Worm (Caenorhabditis elegans): Measurements from ENCODE around the gene mrps-34.

mrps-34 gene

DNA sequence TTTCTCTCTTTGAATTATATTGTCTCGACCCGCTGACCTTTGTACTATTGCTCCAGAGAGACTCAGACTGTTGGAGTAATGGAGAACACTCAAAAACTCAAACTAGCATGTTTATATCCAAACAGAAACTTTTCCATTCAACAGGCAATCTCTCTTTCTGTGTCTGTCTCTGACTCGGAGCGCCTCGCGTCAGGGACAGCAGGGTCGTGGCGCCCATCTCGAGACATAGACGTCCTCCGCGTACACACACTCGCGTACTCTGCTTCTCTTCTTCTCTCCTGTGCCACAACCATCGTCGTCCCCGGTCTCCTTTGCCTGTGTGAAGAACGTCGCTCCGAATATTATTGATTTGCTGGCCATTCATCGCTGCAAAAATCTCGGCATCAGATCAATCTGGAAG lies 9.7 kb upstream of the mrps-34 start (continued):
- no peak for TF ChIP-seq nhr-237 (tag; optimal IDR thresholded peaks at IDR 0.05)
- no peak for TF ChIP-seq nhr-10 (tag; optimal IDR thresholded peaks at IDR 0.05)
- TF ChIP-seq lsy-2 (tag; optimal IDR thresholded peaks at IDR 0.05) = peak in 1 of 2 experiments; percentile 71
- TF ChIP-seq ztf-11 (tag; optimal IDR thresholded peaks at IDR 0.05) = no peak
- peak; percentile 68 for TF ChIP-seq unc-55 (GFP tag; optimal IDR thresholded peaks at IDR 0.05)
- no peak for TF ChIP-seq snpc-4 (tag; optimal IDR thresholded peaks at IDR 0.05)
- no peak for TF ChIP-seq nhr-23 (tag; optimal IDR thresholded peaks at IDR 0.05)
- no peak for TF ChIP-seq aly-2 (tag; optimal IDR thresholded peaks at IDR 0.05)
- no peak for TF ChIP-seq ama-1 (optimal IDR thresholded peaks at IDR 0.05)
- no peak for TF ChIP-seq nhr-12 (tag; optimal IDR thresholded peaks at IDR 0.05)
- TF ChIP-seq unc-39 (tag; optimal IDR thresholded peaks at IDR 0.05) = no peak
- TF ChIP-seq nhr-11 (tag; optimal IDR thresholded peaks at IDR 0.05) = no peak
- TF ChIP-seq dmd-4 (tag; optimal IDR thresholded peaks at IDR 0.05) = no peak
- TF ChIP-seq C34F6.9 (tag; optimal IDR thresholded peaks at IDR 0.05) = peak; percentile 80

DNA sequence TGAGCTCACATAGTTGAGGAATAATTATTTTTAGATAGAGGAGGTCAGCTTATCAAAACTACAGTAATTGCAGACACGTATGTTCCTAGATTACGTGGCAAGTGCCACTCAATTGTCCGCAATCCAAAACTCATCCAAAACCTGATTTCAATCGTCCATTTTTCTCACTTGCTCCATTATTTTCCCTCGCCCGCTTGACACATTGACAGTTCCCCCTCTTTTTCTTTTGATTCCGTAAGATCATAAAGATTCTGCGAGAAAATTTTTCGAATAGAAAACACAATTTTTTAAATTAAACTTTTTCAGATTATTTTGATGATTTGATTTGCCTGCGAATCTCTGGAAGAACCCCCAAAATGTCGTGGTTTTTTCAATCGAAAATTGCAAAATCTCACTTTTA lies 6.5 kb upstream of the mrps-34 start, which contains the start of gene M88.4:
M88.4 (plus strand) TSS at position 301 of the 400 bp plus-strand sequence.
- TF ChIP-seq R02D3.7 (tag; optimal IDR thresholded peaks at IDR 0.05) (no peak), peb-1 (tag; optimal IDR thresholded peaks at IDR 0.05) (no peak), nhr-129 (tag; optimal IDR thresholded peaks at IDR 0.05) (no peak), lsy-2 (tag; optimal IDR thresholded peaks at IDR 0.05) (no peak), nhr-237 (tag; optimal IDR thresholded peaks at IDR 0.05) (no peak), nhr-77 (tag; optimal IDR thresholded peaks at IDR 0.05) (no peak), unc-55 (GFP tag; optimal IDR thresholded peaks at IDR 0.05) (no peak), ztf-11 (tag; optimal IDR thresholded peaks at IDR 0.05) (no peak), lin-39 (tag; optimal IDR thresholded peaks at IDR 0.05) (no peak), blmp-1 (tag; optimal IDR thresholded peaks at IDR 0.05; ENCODE audit: insufficient read depth) (no peak), nhr-6 (tag; optimal IDR thresholded peaks at IDR 0.05) (no peak), sma-9 (GFP tag; optimal IDR thresholded peaks at IDR 0.05) (no peak), sma-9 (tag; optimal IDR thresholded peaks at IDR 0.05) (no peak), unc-39 (tag; optimal IDR thresholded peaks at IDR 0.05) (no peak), nhr-21 (tag; optimal IDR thresholded peaks at IDR 0.05) (no peak)

DNA sequence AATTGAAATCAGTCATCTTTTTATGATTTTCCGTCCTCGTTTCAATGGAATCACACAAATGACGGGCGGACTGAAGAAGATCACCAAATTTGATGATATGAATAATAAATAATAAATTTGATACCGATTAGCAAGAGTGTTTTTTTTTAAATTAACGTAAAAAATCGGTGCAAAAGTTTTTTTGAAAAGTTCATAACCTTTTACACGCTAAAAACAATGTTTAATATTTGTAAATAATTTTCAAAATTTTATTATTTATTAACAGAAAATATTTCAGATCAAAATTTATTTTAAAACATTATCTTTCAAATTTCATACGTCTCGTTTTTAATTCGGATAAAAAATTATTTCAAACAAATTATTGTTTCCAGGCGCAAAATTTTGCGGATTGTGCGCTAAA lies 2.7 kb upstream of the mrps-34 start, which contains the start of gene M88.3:
M88.3 (minus strand) TSS at position 101 of the 400 bp plus-strand sequence.
- TF ChIP-seq F13H6.1 (tag; optimal IDR thresholded peaks at IDR 0.05) (no peak), R02D3.7 (tag; optimal IDR thresholded peaks at IDR 0.05) (no peak), lin-11 (tag; optimal IDR thresholded peaks at IDR 0.05) (no peak), elt-3 (tag; optimal IDR thresholded peaks at IDR 0.05) (no peak), lin-39 (tag; optimal IDR thresholded peaks at IDR 0.05) (no peak), ceh-82 (tag; optimal IDR thresholded peaks at IDR 0.05) (no peak), egl-27 (tag; optimal IDR thresholded peaks at IDR 0.05) (no peak), sma-9 (GFP tag; optimal IDR thresholded peaks at IDR 0.05) (no peak), sma-9 (tag; optimal IDR thresholded peaks at IDR 0.05) (no peak), mbf-1 (tag; optimal IDR thresholded peaks at IDR 0.05) (no peak), fos-1 (tag; optimal IDR thresholded peaks at IDR 0.05) (no peak), nhr-11 (tag; optimal IDR thresholded peaks at IDR 0.05) (no peak), blmp-1 (tag; optimal IDR thresholded peaks at IDR 0.05; ENCODE audit: insufficient read depth) (no peak), Y55F3AM.14 (GFP tag; optimal IDR thresholded peaks at IDR 0.05) (no peak), ama-1 (optimal IDR thresholded peaks at IDR 0.05) (no peak), nhr-23 (tag; optimal IDR thresholded peaks at IDR 0.05) (no peak), aly-2 (tag; optimal IDR thresholded peaks at IDR 0.05) (no peak), sma-3 (GFP tag; optimal IDR thresholded peaks at IDR 0.05) (no peak), snpc-4 (tag; optimal IDR thresholded peaks at IDR 0.05) (no peak), alr-1 (tag; optimal IDR thresholded peaks at IDR 0.05) (no peak), peb-1 (tag; optimal IDR thresholded peaks at IDR 0.05) (no peak)

DNA sequence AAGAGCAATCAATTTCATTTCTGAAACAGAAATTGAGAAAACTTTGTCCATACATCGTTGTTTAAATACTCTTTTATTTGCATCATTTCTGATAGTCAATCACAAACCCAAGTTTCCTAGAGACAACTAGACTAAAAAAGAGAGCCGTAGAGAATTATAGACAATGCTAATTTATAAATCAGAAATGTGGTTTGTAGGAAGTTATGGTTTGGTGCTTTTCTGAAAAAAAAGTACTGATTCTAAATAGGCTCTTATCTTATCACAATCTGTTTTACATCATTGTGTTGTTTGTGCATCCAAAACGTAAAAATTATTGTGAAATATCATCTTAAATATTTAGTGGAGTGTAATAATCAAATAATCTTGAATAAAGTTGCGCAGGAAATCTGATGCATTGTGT lies 1.6 kb downstream of the mrps-34 start, which contains the start of gene ugt-62:
ugt-62 (minus strand) TSS at position 20 of the 400 bp plus-strand sequence.
- TF ChIP-seq mab-5 (tag; optimal IDR thresholded peaks at IDR 0.05) = no peak
- no peak for TF ChIP-seq ZK546.5 (tag; optimal IDR thresholded peaks at IDR 0.05)
- TF ChIP-seq nhr-237 (tag; optimal IDR thresholded peaks at IDR 0.05) = no peak
- no peak for TF ChIP-seq nhr-11 (tag; optimal IDR thresholded peaks at IDR 0.05)
- no peak for TF ChIP-seq ztf-4 (tag; optimal IDR thresholded peaks at IDR 0.05)
- TF ChIP-seq ama-1 (optimal IDR thresholded peaks at IDR 0.05) = no peak
- TF ChIP-seq sem-4 (tag; optimal IDR thresholded peaks at IDR 0.05) = no peak
- no peak for TF ChIP-seq nhr-23 (tag; optimal IDR thresholded peaks at IDR 0.05)
- no peak for TF ChIP-seq nhr-10 (tag; optimal IDR thresholded peaks at IDR 0.05)
- TF ChIP-seq dmd-4 (tag; optimal IDR thresholded peaks at IDR 0.05) = no peak
- no peak for TF ChIP-seq elt-1 (tag; optimal IDR thresholded peaks at IDR 0.05)
- no peak for TF ChIP-seq lin-39 (tag; optimal IDR thresholded peaks at IDR 0.05)
- TF ChIP-seq ceh-82 (tag; optimal IDR thresholded peaks at IDR 0.05) = no peak
- no peak for TF ChIP-seq skn-1 (tag; optimal IDR thresholded peaks at IDR 0.05)
- peak; percentile 38 for TF ChIP-seq nhr-129 (tag; optimal IDR thresholded peaks at IDR 0.05)
- TF ChIP-seq peb-1 (tag; optimal IDR thresholded peaks at IDR 0.05) = no peak
- TF ChIP-seq snpc-4 (tag; optimal IDR thresholded peaks at IDR 0.05) = no peak
- no peak for TF ChIP-seq C34F6.9 (tag; optimal IDR thresholded peaks at IDR 0.05)
- peak; percentile 58 for TF ChIP-seq crh-2 (tag; optimal IDR thresholded peaks at IDR 0.05)
- TF ChIP-seq ztf-11 (tag; optimal IDR thresholded peaks at IDR 0.05) = no peak
- TF ChIP-seq R02D3.7 (tag; optimal IDR thresholded peaks at IDR 0.05) = no peak
- no peak for TF ChIP-seq Y55F3AM.14 (GFP tag; optimal IDR thresholded peaks at IDR 0.05)
- TF ChIP-seq ceh-16 (tag; optimal IDR thresholded peaks at IDR 0.05) = no peak
- TF ChIP-seq unc-55 (GFP tag; optimal IDR thresholded peaks at IDR 0.05) = no peak
- no peak for TF ChIP-seq ztf-1 (GFP tag; conservative IDR thresholded peaks at IDR 0.05)
- peak; percentile 70 for TF ChIP-seq fos-1 (tag; optimal IDR thresholded peaks at IDR 0.05)
- no peak for TF ChIP-seq nhr-25 (tag; optimal IDR thresholded peaks at IDR 0.05)
- TF ChIP-seq aly-2 (tag; optimal IDR thresholded peaks at IDR 0.05) = no peak
- no peak for TF ChIP-seq mbf-1 (tag; optimal IDR thresholded peaks at IDR 0.05)
- TF ChIP-seq sma-9 (GFP tag; optimal IDR thresholded peaks at IDR 0.05) = peak; percentile 40
- TF ChIP-seq sma-9 (tag; optimal IDR thresholded peaks at IDR 0.05) = no peak
- TF ChIP-seq lin-11 (tag; optimal IDR thresholded peaks at IDR 0.05) = no peak
